Worm (Caenorhabditis elegans): ENCODE results near the gene orc-5.

DNA sequence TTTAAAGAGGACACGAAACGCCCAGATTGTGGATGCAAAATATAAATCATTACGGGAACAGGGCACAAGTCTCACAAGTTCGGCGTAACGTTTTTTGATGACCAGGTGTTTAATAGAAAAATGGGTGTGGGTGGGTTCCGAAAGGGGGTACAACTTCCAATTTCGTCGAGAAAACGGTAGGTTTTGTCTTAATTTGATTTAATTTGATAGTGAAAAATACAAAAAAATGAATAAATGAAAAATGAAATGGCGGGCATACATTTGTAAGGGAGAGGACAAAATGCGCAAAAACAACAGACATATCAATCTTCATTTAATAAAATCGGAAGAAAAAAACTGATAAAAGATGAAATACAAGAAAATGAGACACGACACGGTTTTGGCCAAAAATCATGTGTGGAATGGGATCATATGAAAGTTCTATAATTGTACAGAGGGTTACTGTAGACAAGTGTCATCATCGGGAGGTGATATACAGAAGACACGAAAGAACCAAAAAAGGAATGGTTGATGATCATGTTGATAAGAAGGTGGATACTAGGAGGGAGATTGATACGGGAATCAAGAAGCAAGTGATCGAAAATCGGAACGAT lies 32.4 kb downstream of the orc-5 start:
- TF ChIP-seq efl-3 (GFP tag; optimal IDR thresholded peaks at IDR 0.05) (no peak), ces-1 (GFP tag; optimal IDR thresholded peaks at IDR 0.05) (no peak), elt-2 (tag; optimal IDR thresholded peaks at IDR 0.05) (no peak), nhr-19 (GFP tag; conservative IDR thresholded peaks at IDR 0.05) (no peak), nhr-77 (tag; optimal IDR thresholded peaks at IDR 0.05) (no peak)
